Worm (Caenorhabditis elegans): Measurements from ENCODE around the gene sor-1.

sor-1 gene

ce11 chrIII:8417192-8417967, 588 bp upstream of the sor-1 start (continued):
- TF ChIP-seq mel-28 (tag; optimal IDR thresholded peaks at IDR 0.05; ENCODE audit: borderline replicate concordance) = no peak
- no peak for TF ChIP-seq egrh-3 (GFP tag; IDR thresholded peaks at IDR 0.05)
- no peak for TF ChIP-seq hsf-1 (GFP tag; IDR thresholded peaks at IDR 0.05)
- TF ChIP-seq lsl-1 (GFP tag; optimal IDR thresholded peaks at IDR 0.05) = no peak
- TF ChIP-seq mes-4 (tag; optimal IDR thresholded peaks at IDR 0.05) = no peak
- no peak for TF ChIP-seq dpff-1 (tag; optimal IDR thresholded peaks at IDR 0.05)
- TF ChIP-seq akir-1 (GFP tag; optimal IDR thresholded peaks at IDR 0.05) = peak; percentile 34
- TF ChIP-seq snpc-1.1 (tag; optimal IDR thresholded peaks at IDR 0.05; ENCODE audit: insufficient read depth) = peak; percentile 22
- no peak for TF ChIP-seq rpc-1 (optimal IDR thresholded peaks at IDR 0.05)
- TF ChIP-seq rpc-1 (tag; optimal IDR thresholded peaks at IDR 0.05) = no peak
- no peak for TF ChIP-seq D2030.7 (GFP tag; IDR thresholded peaks at IDR 0.05)
- no peak for TF ChIP-seq nhr-90 (tag; optimal IDR thresholded peaks at IDR 0.05)
- TF ChIP-seq K11D2.4 (GFP tag; IDR thresholded peaks at IDR 0.05) = peak; percentile 62; the same call in 1 of the 2 replicates
- no peak for TF ChIP-seq nhr-27 (tag; optimal IDR thresholded peaks at IDR 0.05)
- TF ChIP-seq Y53G8AR.9 (GFP tag; conservative IDR thresholded peaks at IDR 0.05) = peak; percentile 61; the same call in 1 of the 2 replicates
- no peak for TF ChIP-seq die-1 (tag; optimal IDR thresholded peaks at IDR 0.05)
- no peak for TF ChIP-seq nhr-120 (GFP tag; IDR thresholded peaks at IDR 0.05)
- TF ChIP-seq ztf-22 (GFP tag; optimal IDR thresholded peaks at IDR 0.05) = peak; percentile 13
- TF ChIP-seq lin-40 (tag; optimal IDR thresholded peaks at IDR 0.05) = peak; percentile 97
- no peak for TF ChIP-seq T26A5.8 (tag; optimal IDR thresholded peaks at IDR 0.05)
- no peak for TF ChIP-seq hmg-20 (GFP tag; IDR thresholded peaks at IDR 0.05)
- TF ChIP-seq repo-1 (tag; optimal IDR thresholded peaks at IDR 0.05) = peak; percentile 82
- TF ChIP-seq mcd-1 (GFP tag; IDR thresholded peaks at IDR 0.05) = peak; percentile 73
- TF ChIP-seq nhr-80 (tag; optimal IDR thresholded peaks at IDR 0.05) = peak; percentile 91
- no peak for TF ChIP-seq ceh-40 (GFP tag; IDR thresholded peaks at IDR 0.05)
- TF ChIP-seq F52B5.7 (tag; optimal IDR thresholded peaks at IDR 0.05) = no peak
- peak; percentile 80 for TF ChIP-seq ztf-3 (GFP tag; optimal IDR thresholded peaks at IDR 0.05)
- TF ChIP-seq atf-7 (tag; optimal IDR thresholded peaks at IDR 0.05) = peak; percentile 79
- TF ChIP-seq let-526 (GFP tag; IDR thresholded peaks at IDR 0.05) = peak; percentile 61; the same call in 1 of the 2 replicates
- TF ChIP-seq T07F8.4 (tag; optimal IDR thresholded peaks at IDR 0.05) = no peak
- no peak for TF ChIP-seq lag-1 (GFP tag; IDR thresholded peaks at IDR 0.05)
- TF ChIP-seq hmg-1.2 (GFP tag; IDR thresholded peaks at IDR 0.05) = peak; percentile 81
- TF ChIP-seq sptf-2 (GFP tag; optimal IDR thresholded peaks at IDR 0.05) = no peak
- TF ChIP-seq C17E4.6 (GFP tag; IDR thresholded peaks at IDR 0.05) = no peak
- TF ChIP-seq Y67H2A.10 (GFP tag; conservative IDR thresholded peaks at IDR 0.05) = no peak
- no peak for TF ChIP-seq zim-3 (tag; optimal IDR thresholded peaks at IDR 0.05)
- TF ChIP-seq sdz-38 (tag; optimal IDR thresholded peaks at IDR 0.05) = no peak
- TF ChIP-seq F57C9.4 (tag; optimal IDR thresholded peaks at IDR 0.05) = no peak
- no peak for TF ChIP-seq egl-18 (GFP tag; IDR thresholded peaks at IDR 0.05)
- peak; percentile 47 for TF ChIP-seq athp-1 (tag; optimal IDR thresholded peaks at IDR 0.05)
- no peak for TF ChIP-seq B0019.2 (GFP tag; conservative IDR thresholded peaks at IDR 0.05)
- no peak for TF ChIP-seq hlh-26 (GFP tag; conservative IDR thresholded peaks at IDR 0.05)
- TF ChIP-seq ztf-6 (GFP tag; IDR thresholded peaks at IDR 0.05) = no peak
- TF ChIP-seq snpc-3.4 (tag; optimal IDR thresholded peaks at IDR 0.05) = no peak
- no peak for TF ChIP-seq efl-1 (GFP tag; optimal IDR thresholded peaks at IDR 0.05)
- no peak for TF ChIP-seq F49E8.2 (tag; optimal IDR thresholded peaks at IDR 0.05; ENCODE audit: insufficient read depth)
- TF ChIP-seq dox-1 (GFP tag; IDR thresholded peaks at IDR 0.05) = peak; percentile 83
- TF ChIP-seq Y56A3A.18 (GFP tag; IDR thresholded peaks at IDR 0.05) = peak; percentile 73; the same call in 1 of the 2 replicates
